Worm (Caenorhabditis elegans) whole organism, young adult: ENCODE measurements around the gene F14D2.15.

ENCODE experiments used
- F23B12.7 ChIP-seq: sonication (generic microtip); optimal IDR thresholded peaks from 2 replicates; lab custom pipeline; 2017; ENCODE audit warnings: missing genetic modification characterization, mild to moderate bottlenecking, missing compliant biosample characterization, antibody characterized with exemption, moderate library complexity; ENCODE audit not compliant: insufficient read depth
- F33H1.4 ChIP-seq: fragments of 200-800 bp; sonication (Bioruptor generic); IDR thresholded peaks from 2 replicates; pipeline ENCODE4 v1.3.6; 2022; ENCODE audit warnings: missing genetic modification reagents, missing genetic modification characterization, missing compliant biosample characterization
- F57C9.4 ChIP-seq: sonication (generic microtip); optimal IDR thresholded peaks from 2 replicates; lab custom pipeline; 2017; ENCODE audit warnings: mild to moderate bottlenecking, missing genetic modification characterization, missing compliant biosample characterization
- T07F8.4 ChIP-seq: sonication (generic microtip); optimal IDR thresholded peaks from 2 replicates; lab custom pipeline; 2016; ENCODE audit warnings: mild to moderate bottlenecking, missing genetic modification characterization, moderate library complexity, missing compliant biosample characterization
- ama-1 ChIP-seq, 3 experiments: fragments of 150-350 bp in 1 of 3; sonication (generic microtip) in 2 of 3; optimal IDR thresholded peaks; 2 replicates each; lab custom pipeline; 2014 to 2018; ENCODE audit warnings: missing biosample characterization in 2 of 3, missing genetic modification characterization in 2 of 3, missing genetic modification reagents in 2 of 3
- bed-2 ChIP-seq: fragments of 200-800 bp; sonication (Bioruptor generic); IDR thresholded peaks from 2 replicates; pipeline ENCODE4 v1.3.6; 2022; ENCODE audit warnings: missing genetic modification reagents, missing genetic modification characterization, missing compliant biosample characterization
- ets-4 ChIP-seq: fragments of 200-800 bp; sonication (Bioruptor generic); optimal IDR thresholded peaks from 2 replicates; lab custom pipeline; 2018; ENCODE audit warnings: mild to moderate bottlenecking, missing genetic modification characterization, missing compliant biosample characterization
- fkh-3 ChIP-seq: sonication (generic microtip); optimal IDR thresholded peaks from 2 replicates; lab custom pipeline; 2016; ENCODE audit warnings: mild to moderate bottlenecking, missing genetic modification characterization, missing compliant biosample characterization
- hsf-1 ChIP-seq: fragments of 200-800 bp; sonication (Bioruptor generic); IDR thresholded peaks from 2 replicates; pipeline ENCODE4 v1.3.6; 2022; ENCODE audit warnings: missing genetic modification reagents, missing genetic modification characterization, missing compliant biosample characterization
- lsl-1 ChIP-seq: fragments of 200-800 bp; sonication (Bioruptor generic); optimal IDR thresholded peaks from 2 replicates; lab custom pipeline; 2018; ENCODE audit warnings: mild to moderate bottlenecking, missing genetic modification characterization, moderate library complexity, missing compliant biosample characterization
- nfya-2 ChIP-seq: fragments of 200-800 bp; sonication (Bioruptor generic); IDR thresholded peaks from 2 replicates; pipeline ENCODE4 v1.3.6; 2022; ENCODE audit warnings: missing genetic modification reagents, missing genetic modification characterization, missing compliant biosample characterization
- snpc-4 ChIP-seq, 5 experiments: fragments of 150-350 bp in 1 of 5; sonication (generic microtip) in 4 of 5; optimal IDR thresholded peaks; 2 replicates each; lab custom pipeline; 2014 to 2018; ENCODE audit warnings: missing genetic modification characterization in 5 of 5, missing biosample characterization in 3 of 5, antibody characterized with exemption in 2 of 5, mild to moderate bottlenecking in 2 of 5, missing compliant biosample characterization in 2 of 5, missing genotype in 2 of 5, moderate library complexity in 2 of 5, missing genetic modification reagents in 1 of 5
- sptf-2 ChIP-seq: fragments of 200-800 bp; sonication (Bioruptor generic); optimal IDR thresholded peaks from 2 replicates; lab custom pipeline; 2018; ENCODE audit warnings: mild to moderate bottlenecking, missing genetic modification characterization, missing compliant biosample characterization
- unc-62 ChIP-seq: fragments of 150-350 bp; optimal IDR thresholded peaks from 2 replicates; lab custom pipeline; 2014; ENCODE audit warnings: missing biosample characterization, missing genetic modification reagents, missing genetic modification characterization

DNA sequence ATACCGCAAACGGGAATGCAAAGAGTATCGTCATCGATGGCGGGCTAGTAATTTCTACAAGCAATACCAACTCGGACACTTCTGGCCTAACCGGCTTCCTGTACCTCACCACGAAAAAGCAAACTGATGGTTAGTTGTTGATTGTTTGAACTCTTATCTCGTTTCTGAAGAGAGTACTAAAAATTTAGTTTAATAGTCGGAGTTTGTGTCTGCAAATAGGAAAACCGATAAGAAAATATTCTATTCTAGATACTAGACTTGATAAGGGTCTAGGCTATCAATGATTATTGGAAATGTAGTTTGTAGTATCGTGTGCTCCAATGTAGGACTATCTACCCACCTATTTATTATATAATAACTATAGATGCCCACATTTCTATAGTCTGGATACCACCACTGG is 24.8 kb downstream of the F14D2.15 start:
- TF ChIP-seq sptf-2 (GFP tag; lab: Kevin White, UChicago), result no peak
- no peak for TF ChIP-seq F23B12.7
- TF ChIP-seq ets-4, result no peak
- TF ChIP-seq fkh-3 (tag; lab: Kevin White, UChicago), result no peak
- TF ChIP-seq ama-1 (optimal IDR thresholded peaks at IDR 0.05; lab: Kevin White, UChicago), result no peak
- no peak for TF ChIP-seq ama-1 (GFP tag; optimal IDR thresholded peaks at IDR 0.05; lab: Kevin White, UChicago)
- TF ChIP-seq snpc-4 (GFP tag; optimal IDR thresholded peaks at IDR 0.05; lab: Kevin White, UChicago), result no peak
- no peak for TF ChIP-seq snpc-4 (tag; optimal IDR thresholded peaks at IDR 0.05; lab: Kevin White, UChicago)
- no peak for TF ChIP-seq lsl-1 (GFP tag; lab: Kevin White, UChicago)
- TF ChIP-seq nfya-2, result no peak
- no peak for TF ChIP-seq T07F8.4 (tag; lab: Kevin White, UChicago)
- TF ChIP-seq hsf-1 (GFP tag; lab: Robert Waterston, UW), result no peak
- no peak for TF ChIP-seq F57C9.4
- TF ChIP-seq F33H1.4 (GFP tag; lab: Robert Waterston, UW), result no peak
- TF ChIP-seq unc-62 (GFP tag; lab: Kevin White, UChicago), result no peak
- TF ChIP-seq bed-2 (GFP tag; lab: Robert Waterston, UW), result no peak
